Fruit fly (Drosophila melanogaster) whole organism, embryonic: Measurements from ENCODE around the gene SdicB.

Experiments
- B-H1 ChIP-seq: fragments of 200-800 bp; sonication (Bioruptor generic); IDR thresholded peaks from 3 replicates; pipeline ENCODE4 v1.3.6; 2022; ENCODE audit warnings: missing biosample characterization, missing genetic modification characterization
- CG12942 ChIP-seq: fragments of 200-800 bp; sonication (Bioruptor generic); optimal IDR thresholded peaks from 3 replicates; lab custom pipeline; 2016; ENCODE audit warnings: missing biosample characterization, missing genetic modification characterization
- CG15269 ChIP-seq: fragments of 200-800 bp; sonication (Bioruptor generic); optimal IDR thresholded peaks from 2 replicates; lab custom pipeline; 2018; ENCODE audit warnings: missing biosample characterization, mild to moderate bottlenecking, missing genetic modification characterization, moderate library complexity
- CG17328 ChIP-seq: fragments of 200-800 bp; sonication (Bioruptor generic); IDR thresholded peaks from 2 replicates; pipeline ENCODE4 v1.3.6; 2022; ENCODE audit warnings: missing biosample characterization, missing genetic modification characterization
- CG17359 ChIP-seq: fragments of 200-800 bp; sonication (Bioruptor generic); optimal IDR thresholded peaks from 3 replicates; lab custom pipeline; 2018; ENCODE audit warnings: missing biosample characterization, mild to moderate bottlenecking, missing genetic modification characterization, moderate library complexity
- CG2116 ChIP-seq: fragments of 200-800 bp; sonication (Bioruptor generic); optimal IDR thresholded peaks from 3 replicates; lab custom pipeline; 2018; ENCODE audit warnings: missing biosample characterization, mild to moderate bottlenecking, missing genetic modification characterization
- CG2202 ChIP-seq: fragments of 200-800 bp; sonication (Bioruptor generic); optimal IDR thresholded peaks from 2 replicates; lab custom pipeline; 2018; ENCODE audit warnings: missing biosample characterization, mild to moderate bottlenecking, missing genetic modification characterization
- CG30020 ChIP-seq: fragments of 200-800 bp; optimal IDR thresholded peaks from 2 replicates; lab custom pipeline; 2019; ENCODE audit warnings: missing biosample characterization, mild to moderate bottlenecking, missing genetic modification characterization, moderate library complexity
- CG3065 ChIP-seq: fragments of 200-800 bp; sonication (Bioruptor generic); optimal IDR thresholded peaks from 2 replicates; lab custom pipeline; 2016; ENCODE audit warnings: missing biosample characterization, missing genetic modification characterization
- CG34224 ChIP-seq: fragments of 200-800 bp; sonication (Bioruptor generic); IDR thresholded peaks from 3 replicates; pipeline ENCODE4 v1.3.6; 2022; ENCODE audit warnings: missing biosample characterization, missing genetic modification characterization; ENCODE audit not compliant: partially characterized antibody
- CG3995 ChIP-seq: fragments of 200-800 bp; sonication (Bioruptor generic); optimal IDR thresholded peaks from 3 replicates; lab custom pipeline; 2016; ENCODE audit warnings: missing biosample characterization, missing genetic modification characterization
- CG4707 ChIP-seq: fragments of 200-800 bp; sonication (Bioruptor generic); optimal IDR thresholded peaks from 2 replicates; lab custom pipeline; 2018; ENCODE audit warnings: missing biosample characterization, mild to moderate bottlenecking, missing genetic modification characterization, moderate library complexity
- CG6791 ChIP-seq: fragments of 200-800 bp; sonication (Bioruptor generic); IDR thresholded peaks from 3 replicates; pipeline ENCODE4 v1.3.6; 2022; ENCODE audit warnings: missing biosample characterization, missing genetic modification characterization; ENCODE audit not compliant: partially characterized antibody
- CG6813 ChIP-seq: fragments of 200-800 bp; sonication (Bioruptor generic); optimal IDR thresholded peaks from 2 replicates; lab custom pipeline; 2017; ENCODE audit warnings: missing biosample characterization, missing genetic modification characterization, mild to moderate bottlenecking, moderate library complexity, missing genetic modification reagents
- CG7357 ChIP-seq: fragments of 200-800 bp; sonication (Bioruptor generic); IDR thresholded peaks from 3 replicates; pipeline ENCODE4 v1.3.6; 2022; ENCODE audit warnings: missing biosample characterization, missing genetic modification characterization
- CG7928 ChIP-seq: fragments of 200-800 bp; sonication (Bioruptor generic); optimal IDR thresholded peaks from 2 replicates; lab custom pipeline; 2017; ENCODE audit warnings: missing biosample characterization, mild to moderate bottlenecking, missing genetic modification characterization
- CkIIα-i1 ChIP-seq: fragments of 200-800 bp; sonication (Bioruptor generic); IDR thresholded peaks from 2 replicates; pipeline ENCODE4 v1.3.6; 2022; ENCODE audit warnings: missing biosample characterization, missing genetic modification characterization
- D ChIP-seq, 2 experiments: fragments of 200-800 bp in 1 of 2; fragments of >200 bp in 1 of 2; sonication (Bioruptor generic) in 1 of 2; optimal IDR thresholded peaks; 2 replicates in 1 of 2; 3 replicates in 1 of 2; lab custom pipeline; 2017; ENCODE audit warnings: mild to moderate bottlenecking in 1 of 2, missing biosample characterization in 1 of 2, missing genetic modification characterization in 1 of 2, missing genetic modification reagents in 1 of 2
- Hand ChIP-seq: fragments of 200-800 bp; sonication (Bioruptor generic); optimal IDR thresholded peaks from 2 replicates; lab custom pipeline; 2017; ENCODE audit warnings: mild to moderate bottlenecking, missing biosample characterization, missing genetic modification reagents, missing genetic modification characterization
- Hmx ChIP-seq: fragments of 200-800 bp; sonication (Bioruptor generic); optimal IDR thresholded peaks from 2 replicates; lab custom pipeline; 2016; ENCODE audit warnings: missing biosample characterization, missing genetic modification characterization
- Myb ChIP-seq: fragments of 200-800 bp; sonication (Bioruptor generic); optimal IDR thresholded peaks from 2 replicates; lab custom pipeline; 2016; ENCODE audit warnings: missing biosample characterization, missing genetic modification characterization
- Neu2 ChIP-seq: fragments of 200-800 bp; sonication (Bioruptor generic); optimal IDR thresholded peaks from 3 replicates; lab custom pipeline; 2016; ENCODE audit warnings: missing biosample characterization, missing genetic modification characterization, borderline replicate concordance
- Nf-YB ChIP-seq: fragments of 200-800 bp; sonication (Bioruptor generic); optimal IDR thresholded peaks from 3 replicates; lab custom pipeline; 2019; ENCODE audit warnings: missing biosample characterization, mild to moderate bottlenecking, missing genetic modification characterization, moderate library complexity
- Sox100B ChIP-seq: fragments of 200-800 bp; sonication (Bioruptor generic); optimal IDR thresholded peaks from 3 replicates; lab custom pipeline; 2018; ENCODE audit warnings: missing biosample characterization, mild to moderate bottlenecking, missing genetic modification characterization
- Stat92E ChIP-seq, 3 experiments: fragments of >200 bp in 2 of 3; fragments of 200-800 bp in 1 of 3; sonication (Bioruptor generic) in 1 of 3; optimal IDR thresholded peaks; 2 replicates each; lab custom pipeline; 2017 to 2019; ENCODE audit warnings: missing biosample characterization in 3 of 3, missing genetic modification characterization in 3 of 3, mild to moderate bottlenecking in 1 of 3, moderate library complexity in 1 of 3
- Vsx1 ChIP-seq: fragments of 200-800 bp; sonication (Bioruptor generic); optimal IDR thresholded peaks from 2 replicates; lab custom pipeline; 2017; ENCODE audit warnings: missing biosample characterization, mild to moderate bottlenecking, missing genetic modification characterization, missing genetic modification reagents
- ab ChIP-seq: fragments of 200-800 bp; sonication (Bioruptor generic); optimal IDR thresholded peaks from 2 replicates; lab custom pipeline; 2016; ENCODE audit warnings: missing biosample characterization, missing genetic modification characterization
- ara ChIP-seq: fragments of 200-800 bp; sonication (Bioruptor generic); IDR thresholded peaks from 2 replicates; pipeline ENCODE4 v1.3.6; 2022; ENCODE audit warnings: missing biosample characterization, missing genetic modification characterization
- btn ChIP-seq: fragments of 200-800 bp; sonication (Bioruptor generic); optimal IDR thresholded peaks from 2 replicates; lab custom pipeline; 2016; ENCODE audit warnings: missing biosample characterization, missing genetic modification characterization
- cas ChIP-seq: fragments of 200-800 bp; sonication (Bioruptor generic); IDR thresholded peaks from 2 replicates; pipeline ENCODE4 v1.3.6; 2022; ENCODE audit warnings: missing biosample characterization, missing genetic modification characterization
- caup ChIP-seq: fragments of 200-800 bp; sonication (Bioruptor generic); optimal IDR thresholded peaks from 3 replicates; lab custom pipeline; 2017; ENCODE audit warnings: missing biosample characterization, mild to moderate bottlenecking, missing genetic modification characterization, moderate library complexity; ENCODE audit not compliant: severe bottlenecking
- chinmo ChIP-seq: fragments of 200-800 bp; sonication (Bioruptor generic); IDR thresholded peaks from 4 replicates; pipeline ENCODE4 v1.3.6; 2022; ENCODE audit warnings: missing biosample characterization, missing genetic modification characterization; ENCODE audit not compliant: partially characterized antibody
- crp ChIP-seq, 2 experiments: fragments of 200-800 bp; sonication (Bioruptor generic); optimal IDR thresholded peaks; 2 replicates in 1 of 2; 3 replicates in 1 of 2; lab custom pipeline; 2017; ENCODE audit warnings: missing biosample characterization in 2 of 2, missing genetic modification characterization in 2 of 2, mild to moderate bottlenecking in 1 of 2, moderate library complexity in 1 of 2
- dysf ChIP-seq: fragments of 200-800 bp; sonication (Bioruptor generic); IDR thresholded peaks from 3 replicates; pipeline ENCODE4 v1.3.6; 2022; ENCODE audit warnings: missing biosample characterization, missing genetic modification characterization
- eyg ChIP-seq: fragments of 200-800 bp; sonication (Bioruptor generic); optimal IDR thresholded peaks from 3 replicates; lab custom pipeline; 2016; ENCODE audit warnings: missing biosample characterization, missing genetic modification characterization
- gcm ChIP-seq: fragments of 200-800 bp; sonication (Bioruptor generic); optimal IDR thresholded peaks from 2 replicates; lab custom pipeline; 2019; ENCODE audit warnings: missing biosample characterization, mild to moderate bottlenecking, missing genetic modification characterization, moderate library complexity
- oc ChIP-seq: fragments of 200-800 bp; sonication (Bioruptor generic); optimal IDR thresholded peaks from 2 replicates; lab custom pipeline; 2018; ENCODE audit warnings: missing biosample characterization, mild to moderate bottlenecking, missing genetic modification characterization, moderate library complexity
- pan ChIP-seq, 4 experiments: fragments of >200 bp in 3 of 4; fragments of 200-800 bp in 1 of 4; sonication (Bioruptor generic) in 1 of 4; optimal IDR thresholded peaks in 3 of 4; IDR thresholded peaks in 1 of 4; 2 replicates each; pipeline versions ENCODE4 v1.3.6 to Lab custom; 2017 to 2022; ENCODE audit warnings: missing biosample characterization in 2 of 4, missing genetic modification characterization in 2 of 4, mixed read lengths in 1 of 4
- phol ChIP-seq: fragments of 200-800 bp; sonication (Bioruptor generic); optimal IDR thresholded peaks from 3 replicates; lab custom pipeline; 2018; ENCODE audit warnings: missing biosample characterization, mild to moderate bottlenecking, missing genetic modification characterization, moderate library complexity
- pnt ChIP-seq: fragments of 200-800 bp; sonication (Bioruptor generic); optimal IDR thresholded peaks from 3 replicates; lab custom pipeline; 2016; ENCODE audit warnings: missing biosample characterization, missing genetic modification characterization
- shn ChIP-seq: fragments of 200-800 bp; sonication (Bioruptor generic); optimal IDR thresholded peaks from 3 replicates; lab custom pipeline; 2016; ENCODE audit warnings: missing biosample characterization, missing genetic modification characterization
- so ChIP-seq: fragments of 200-800 bp; sonication (Bioruptor generic); IDR thresholded peaks from 3 replicates; pipeline ENCODE4 v1.3.6; 2022; ENCODE audit warnings: missing biosample characterization, missing genetic modification characterization
- stwl ChIP-seq: fragments of 200-800 bp; sonication (Bioruptor generic); optimal IDR thresholded peaks from 3 replicates; lab custom pipeline; 2018; ENCODE audit warnings: missing biosample characterization, mild to moderate bottlenecking, missing genetic modification characterization, moderate library complexity
- tio ChIP-seq: fragments of 200-800 bp; sonication (Bioruptor generic); optimal IDR thresholded peaks from 2 replicates; lab custom pipeline; 2017; ENCODE audit warnings: missing biosample characterization, missing genetic modification characterization, inconsistent platforms
- tna ChIP-seq: fragments of 200-800 bp; sonication (Bioruptor generic); IDR thresholded peaks from 2 replicates; pipeline ENCODE4 v1.3.6; 2022; ENCODE audit warnings: missing biosample characterization, missing genetic modification characterization; ENCODE audit not compliant: partially characterized antibody
- tx ChIP-seq: fragments of 200-800 bp; sonication (Bioruptor generic); optimal IDR thresholded peaks from 2 replicates; lab custom pipeline; 2016; ENCODE audit warnings: missing biosample characterization, missing genetic modification characterization
- yki ChIP-seq: fragments of >200 bp; optimal IDR thresholded peaks from 3 replicates; lab custom pipeline; 2018

The SdicB gene

dm6 chrX:20235794-20236513 is 26.6 kb upstream of the SdicB start, which contains the start of gene sw (continued):
- TF ChIP-seq CkIIα-i1 (GFP tag; lab: Robert Waterston, UW), result no peak
- peak; percentile 54 for TF ChIP-seq ara
- TF ChIP-seq Neu2 (GFP tag; lab: Kevin White, UChicago), result peak; percentile 58
- TF ChIP-seq Hmx (GFP tag; lab: Kevin White, UChicago), result no peak
- TF ChIP-seq CG2202, result peak; percentile 6
- TF ChIP-seq Stat92E (GFP tag; optimal IDR thresholded peaks at IDR 0.05; lab: Kevin White, UChicago), result peak in 1 of 3 experiments; percentile 31
- TF ChIP-seq CG3995 (GFP tag; lab: Kevin White, UChicago), result peak; percentile 97
- TF ChIP-seq gcm (GFP tag; lab: Kevin White, UChicago), result no peak
- peak; percentile 13 for TF ChIP-seq CG3065 (GFP tag; lab: Kevin White, UChicago)
- peak; percentile 77 for TF ChIP-seq cas (GFP tag; lab: Robert Waterston, UW)
- TF ChIP-seq tio (GFP tag; lab: Kevin White, UChicago), result no peak
- no peak for TF ChIP-seq CG4707 (GFP tag; lab: Kevin White, UChicago)
- TF ChIP-seq Hand (GFP tag; lab: Kevin White, UChicago), result no peak
- no peak for TF ChIP-seq oc (tag; lab: Kevin White, UChicago)
- peak; percentile 83; the same call in 3 of the 4 replicates for TF ChIP-seq chinmo (GFP tag; lab: Robert Waterston, UW)
- peak; percentile 38 for TF ChIP-seq eyg (GFP tag; lab: Kevin White, UChicago)
- TF ChIP-seq tx (GFP tag; lab: Kevin White, UChicago), result peak; percentile 67
- TF ChIP-seq CG7928, result peak; percentile 5
- TF ChIP-seq btn (GFP tag; lab: Kevin White, UChicago), result no peak
- peak; percentile 25 for TF ChIP-seq Sox100B
- peak; percentile 89 for TF ChIP-seq CG34224 (GFP tag; lab: Robert Waterston, UW)
- TF ChIP-seq stwl (tag; lab: Kevin White, UChicago), result peak; percentile 47
- peak; percentile 28 for TF ChIP-seq CG2116 (GFP tag; lab: Kevin White, UChicago)
- peak; percentile 19; the same call in 1 of the 3 replicates for TF ChIP-seq B-H1 (GFP tag; lab: Robert Waterston, UW)
- TF ChIP-seq Nf-YB (GFP tag; lab: Kevin White, UChicago), result no peak
- TF ChIP-seq pan (optimal IDR thresholded peaks at IDR 0.05; lab: Kevin White, UChicago), result no peak
- peak in 1 of 2 experiments; percentile 31 for TF ChIP-seq pan (GFP tag; optimal IDR thresholded peaks at IDR 0.05 in 1 of 2, IDR thresholded peaks at IDR 0.05 in 1 of 2)
- TF ChIP-seq tna (GFP tag; lab: Robert Waterston, UW), result peak; percentile 70
- peak; percentile 65 for TF ChIP-seq shn (GFP tag; lab: Kevin White, UChicago)
- no peak for TF ChIP-seq CG7357 (GFP tag; lab: Robert Waterston, UW)
- TF ChIP-seq CG6813 (GFP tag; lab: Kevin White, UChicago), result no peak
- no peak for TF ChIP-seq Vsx1
- TF ChIP-seq CG17359, result peak; percentile 34
- TF ChIP-seq pnt (GFP tag; lab: Kevin White, UChicago), result peak; percentile 52
- peak; percentile 48 for TF ChIP-seq CG15269 (tag; lab: Kevin White, UChicago)
- TF ChIP-seq caup, result peak; percentile 26
- TF ChIP-seq crp (GFP tag; optimal IDR thresholded peaks at IDR 0.05; lab: Kevin White, UChicago), result peak in 1 of 2 experiments; percentile 78
- TF ChIP-seq D (optimal IDR thresholded peaks at IDR 0.05; lab: Kevin White, UChicago), result no peak
- TF ChIP-seq D (GFP tag; optimal IDR thresholded peaks at IDR 0.05; lab: Kevin White, UChicago), result no peak
- TF ChIP-seq CG6791 (GFP tag; lab: Robert Waterston, UW), result peak; percentile 87
- peak; percentile 35; the same call in 1 of the 2 replicates for TF ChIP-seq CG17328
- TF ChIP-seq CG30020 (tag; lab: Kevin White, UChicago), result peak; percentile 72
- TF ChIP-seq Myb (GFP tag; lab: Kevin White, UChicago), result peak; percentile 26
- peak; percentile 83 for TF ChIP-seq dysf (GFP tag; lab: Robert Waterston, UW)
- no peak for TF ChIP-seq ab (GFP tag; lab: Kevin White, UChicago)
- no peak for TF ChIP-seq so (GFP tag; lab: Robert Waterston, UW)
- peak; percentile 36 for TF ChIP-seq CG12942 (GFP tag; lab: Kevin White, UChicago)
- no peak for TF ChIP-seq yki (lab: Kevin White, UChicago)
- TF ChIP-seq phol (tag; lab: Kevin White, UChicago), result peak; percentile 73
